Worm (Caenorhabditis elegans): ENCODE results near the gene nhr-222.

- TF ChIP-seq unc-39 (tag; optimal IDR thresholded peaks at IDR 0.05) (no peak), ceh-82 (tag; optimal IDR thresholded peaks at IDR 0.05) (no peak), fos-1 (tag; optimal IDR thresholded peaks at IDR 0.05) (no peak), nhr-11 (tag; optimal IDR thresholded peaks at IDR 0.05) (no peak), elt-3 (tag; optimal IDR thresholded peaks at IDR 0.05) (no peak), nhr-12 (tag; optimal IDR thresholded peaks at IDR 0.05) (no peak), aly-2 (tag; optimal IDR thresholded peaks at IDR 0.05) (no peak), ZK546.5 (tag; optimal IDR thresholded peaks at IDR 0.05) (no peak), nhr-25 (tag; optimal IDR thresholded peaks at IDR 0.05) (no peak), snpc-4 (tag; optimal IDR thresholded peaks at IDR 0.05) (no peak)
Measured at ce11 chrV:3509878-3510277, 33.4 kb downstream of the nhr-222 start, which contains the start of gene str-228.

Measured in whole organism, L2 larva.